Worm (Caenorhabditis elegans) whole organism, late embryonic: ENCODE data around the gene C35A5.6.

ENCODE experiments used
- ceh-18 ChIP-seq: sonication (generic microtip); optimal IDR thresholded peaks from 2 replicates; lab custom pipeline; 2016; ENCODE audit warnings: missing genetic modification characterization, missing compliant biosample characterization
- ceh-6 ChIP-seq: fragments of 200-800 bp; sonication (Bioruptor generic); optimal IDR thresholded peaks from 2 replicates; lab custom pipeline; 2018; ENCODE audit warnings: mild to moderate bottlenecking, missing genetic modification characterization, missing compliant biosample characterization
- elt-2 ChIP-seq: sonication (generic microtip); optimal IDR thresholded peaks from 2 replicates; lab custom pipeline; 2016; ENCODE audit warnings: missing genetic modification reagents, missing genetic modification characterization, missing compliant biosample characterization
- hlh-8 ChIP-seq: sonication (generic microtip); optimal IDR thresholded peaks from 2 replicates; lab custom pipeline; 2016; ENCODE audit warnings: missing genotype, missing genetic modification characterization, missing compliant biosample characterization
- nhr-232 ChIP-seq: sonication (generic microtip); optimal IDR thresholded peaks from 2 replicates; lab custom pipeline; 2016; ENCODE audit warnings: missing genetic modification characterization, missing compliant biosample characterization
- npax-4 ChIP-seq: sonication (generic microtip); optimal IDR thresholded peaks from 2 replicates; lab custom pipeline; 2016; ENCODE audit warnings: missing genetic modification characterization, missing compliant biosample characterization
- pag-3 ChIP-seq: sonication (generic microtip); optimal IDR thresholded peaks from 2 replicates; lab custom pipeline; 2016; ENCODE audit warnings: missing compliant biosample characterization, missing genetic modification characterization, borderline replicate concordance
- sox-4 ChIP-seq: sonication (generic microtip); optimal IDR thresholded peaks from 2 replicates; lab custom pipeline; 2017; ENCODE audit warnings: mild to moderate bottlenecking, missing genetic modification characterization, inconsistent platforms, missing compliant biosample characterization

ce11 chrV:10557094-10557493 is 48.2 kb downstream of the C35A5.6 start:
- TF ChIP-seq npax-4 (tag; lab: Kevin White, UChicago), result no peak
- no peak for TF ChIP-seq nhr-232
- TF ChIP-seq pag-3, result no peak
- TF ChIP-seq ceh-6, result no peak
- TF ChIP-seq sox-4 (tag; lab: Kevin White, UChicago), result no peak
- no peak for TF ChIP-seq elt-2 (tag; lab: Kevin White, UChicago)
- TF ChIP-seq hlh-8 (tag; lab: Kevin White, UChicago), result no peak
- no peak for TF ChIP-seq ceh-18 (tag; lab: Kevin White, UChicago)
